Worm (Caenorhabditis elegans): ENCODE measurements around the gene gln-6.

- TF ChIP-seq ceh-13 (GFP tag; optimal IDR thresholded peaks at IDR 0.05) (no peak), ama-1 (optimal IDR thresholded peaks at IDR 0.05) (no peak), hmg-4 (GFP tag; optimal IDR thresholded peaks at IDR 0.05) (no peak), scrt-1 (GFP tag; IDR thresholded peaks at IDR 0.05) (no peak), aly-1 (tag; optimal IDR thresholded peaks at IDR 0.05) (no peak), F13C5.2 (tag; optimal IDR thresholded peaks at IDR 0.05) (no peak), tra-4 (tag; optimal IDR thresholded peaks at IDR 0.05) (no peak)
Measured at ce11 chrIV:9728376-9728775, 12.3 kb downstream of the gln-6 start, which contains the start of gene nhr-100.
